Worm (Caenorhabditis elegans): ENCODE results near the gene C44B7.5.

The C44B7.5 gene

ce11 chrII:6882335-6882734 lies 9.9 kb upstream of the C44B7.5 start:
- TF ChIP-seq F44E2.7 (GFP tag; IDR thresholded peaks at IDR 0.05): no peak
- TF ChIP-seq aha-1 (tag): peak; percentile 63

ce11 chrII:6880067-6880466 lies 7.7 kb upstream of the C44B7.5 start, which contains the start of gene C44B7.7:
Gene C44B7.7, minus strand, starts transcription at chrII:6880167.
- TF ChIP-seq lin-39 (tag; optimal IDR thresholded peaks at IDR 0.05) (no peak), rbr-2 (tag; optimal IDR thresholded peaks at IDR 0.05) (no peak), dmd-9 (GFP tag; IDR thresholded peaks at IDR 0.05) (no peak), ZK546.5 (tag; optimal IDR thresholded peaks at IDR 0.05) (no peak), dmd-8 (GFP tag; IDR thresholded peaks at IDR 0.05) (no peak), jun-1 (tag; optimal IDR thresholded peaks at IDR 0.05) (no peak), nhr-28 (tag; optimal IDR thresholded peaks at IDR 0.05) (no peak), F37D6.2 (tag; optimal IDR thresholded peaks at IDR 0.05) (no peak), mep-1 (tag; optimal IDR thresholded peaks at IDR 0.05) (no peak), daf-8 (GFP tag; IDR thresholded peaks at IDR 0.05) (no peak), vab-7 (GFP tag; IDR thresholded peaks at IDR 0.05) (no peak), lin-1 (GFP tag; IDR thresholded peaks at IDR 0.05) (no peak), nhr-77 (tag; optimal IDR thresholded peaks at IDR 0.05) (no peak), mdl-1 (tag; optimal IDR thresholded peaks at IDR 0.05) (no peak), unc-39 (tag; optimal IDR thresholded peaks at IDR 0.05) (no peak), ces-1 (GFP tag; optimal IDR thresholded peaks at IDR 0.05) (no peak), R02D3.7 (tag; optimal IDR thresholded peaks at IDR 0.05) (no peak), Y48G9A.11 (GFP tag; IDR thresholded peaks at IDR 0.05) (no peak)

ce11 chrII:6877881-6878280 lies 5.5 kb upstream of the C44B7.5 start:
- TF ChIP-seq attf-4 (tag; optimal IDR thresholded peaks at IDR 0.05) (no peak), ztf-11 (tag; optimal IDR thresholded peaks at IDR 0.05) (no peak), F37D6.2 (tag; optimal IDR thresholded peaks at IDR 0.05) (no peak), nhr-28 (tag; optimal IDR thresholded peaks at IDR 0.05) (peak; percentile 26), dve-1 (tag; optimal IDR thresholded peaks at IDR 0.05; ENCODE audit: insufficient read depth) (no peak), ceh-82 (tag; optimal IDR thresholded peaks at IDR 0.05) (no peak)

- TF ChIP-seq F10B5.3 (tag; optimal IDR thresholded peaks at IDR 0.05): no peak
- no peak for TF ChIP-seq nhr-6 (tag; optimal IDR thresholded peaks at IDR 0.05)
- no peak for TF ChIP-seq nhr-48 (tag; optimal IDR thresholded peaks at IDR 0.05)
- TF ChIP-seq madf-5 (GFP tag; IDR thresholded peaks at IDR 0.05): no peak
- TF ChIP-seq vab-7 (GFP tag; IDR thresholded peaks at IDR 0.05): no peak
- TF ChIP-seq daf-8 (GFP tag; IDR thresholded peaks at IDR 0.05): no peak
- TF ChIP-seq Y5F2A.4 (GFP tag; optimal IDR thresholded peaks at IDR 0.05): no peak
- TF ChIP-seq set-16 (GFP tag; IDR thresholded peaks at IDR 0.05): no peak
- TF ChIP-seq mxl-2 (GFP tag; conservative IDR thresholded peaks at IDR 0.05): no peak
- TF ChIP-seq ceh-82 (tag; optimal IDR thresholded peaks at IDR 0.05): no peak
Measured at ce11 chrII:6876957-6877356, 4.6 kb upstream of the C44B7.5 start, which contains the start of gene slc-36.5. Gene slc-36.5, minus strand, starts transcription at chrII:6877057.

DNA sequence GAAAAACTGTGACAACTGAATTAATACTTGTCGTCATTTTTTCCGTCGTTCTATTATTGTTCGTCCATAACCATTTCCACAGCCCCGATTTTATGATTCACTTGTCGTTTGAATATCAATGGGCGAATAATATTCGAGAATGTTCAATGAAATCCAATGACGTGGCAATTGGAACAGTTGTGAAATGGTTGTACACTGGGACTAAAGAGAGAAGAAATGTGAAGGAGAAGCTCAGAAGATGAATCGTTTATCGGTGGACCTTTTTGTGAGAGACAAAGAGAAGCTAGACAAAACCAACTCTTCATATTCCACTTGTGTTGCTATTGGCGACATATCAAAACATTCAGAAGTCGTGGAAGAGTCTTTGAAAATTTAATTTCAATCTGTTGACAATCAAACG lies 1.6 kb downstream of the C44B7.5 start, which contains the start of gene clhm-1:
TSS of gene clhm-1 (minus strand) at position 207 of the 400 bp plus-strand sequence.
- no peak for TF ChIP-seq F26F4.8 (GFP tag; conservative IDR thresholded peaks at IDR 0.05)
- TF ChIP-seq daf-16 (GFP tag; optimal IDR thresholded peaks at IDR 0.05): peak in 1 of 2 experiments; percentile 21
- TF ChIP-seq daf-16 (tag; optimal IDR thresholded peaks at IDR 0.05): no peak

DNA sequence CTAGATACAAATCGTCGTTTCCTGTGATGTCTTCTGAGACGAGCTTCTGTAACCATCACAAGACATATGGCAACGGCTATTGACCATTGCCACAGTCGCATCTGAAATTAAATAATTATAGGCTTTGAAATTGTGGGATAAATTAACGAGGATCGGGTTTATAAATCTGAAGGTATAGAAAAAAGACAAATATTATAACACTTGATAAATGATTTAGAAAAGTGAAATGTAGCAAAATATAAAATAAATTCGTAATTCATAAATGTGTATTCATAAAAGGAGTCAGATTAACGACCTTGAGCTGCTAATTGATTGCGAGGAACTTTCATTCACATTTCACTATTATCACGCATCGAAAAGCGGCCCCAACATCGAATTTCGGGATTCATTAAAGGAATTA lies 8.7 kb downstream of the C44B7.5 start, which contains the start of gene aff-1:
TSS of gene aff-1 (minus strand) at position 101 of the 400 bp plus-strand sequence.
- TF ChIP-seq aly-2 (tag; optimal IDR thresholded peaks at IDR 0.05) (no peak), php-3 (GFP tag; IDR thresholded peaks at IDR 0.05) (no peak), skn-1 (tag; optimal IDR thresholded peaks at IDR 0.05) (no peak), ceh-20 (GFP tag; IDR thresholded peaks at IDR 0.05) (no peak), dve-1 (tag; optimal IDR thresholded peaks at IDR 0.05; ENCODE audit: insufficient read depth) (no peak), spr-1 (tag; optimal IDR thresholded peaks at IDR 0.05) (no peak), egl-43 (GFP tag; IDR thresholded peaks at IDR 0.05) (no peak), mdl-1 (tag; optimal IDR thresholded peaks at IDR 0.05) (no peak), ceh-44 (GFP tag; IDR thresholded peaks at IDR 0.05) (no peak), R02D3.7 (tag; optimal IDR thresholded peaks at IDR 0.05) (no peak), F49E8.2 (tag; optimal IDR thresholded peaks at IDR 0.05; ENCODE audit: borderline replicate concordance) (no peak), fos-1 (tag; optimal IDR thresholded peaks at IDR 0.05) (no peak)
